Worm (Caenorhabditis elegans) whole organism, young adult: ENCODE results near the gene dpm-3.

Experiments used
- B0019.2 ChIP-seq: fragments of 200-800 bp; sonication (Bioruptor generic); conservative IDR thresholded peaks from 2 replicates; pipeline ENCODE4 v1.3.6; 2022; ENCODE audit warnings: missing genetic modification reagents, missing genetic modification characterization, missing compliant biosample characterization
- B0035.1 ChIP-seq: sonication (generic microtip); optimal IDR thresholded peaks from 2 replicates; lab custom pipeline; 2016; ENCODE audit warnings: missing genetic modification characterization, mild to moderate bottlenecking, missing compliant biosample characterization, missing genotype, missing genetic modification reagents
- B0336.3 ChIP-seq: fragments of 200-800 bp; sonication (Bioruptor generic); IDR thresholded peaks from 2 replicates; pipeline ENCODE4 v1.3.6; 2022; ENCODE audit warnings: missing genetic modification characterization, missing compliant biosample characterization
- C17E4.6 ChIP-seq: fragments of 200-800 bp; sonication (Bioruptor generic); IDR thresholded peaks from 2 replicates; pipeline ENCODE4 v1.3.6; 2022; ENCODE audit warnings: missing genetic modification reagents, missing genetic modification characterization, missing compliant biosample characterization
- F10E7.11 ChIP-seq: sonication (generic microtip); optimal IDR thresholded peaks from 2 replicates; lab custom pipeline; 2017; ENCODE audit warnings: mild to moderate bottlenecking, missing genetic modification characterization, moderate library complexity, missing compliant biosample characterization
- F39B2.1 ChIP-seq: fragments of 200-800 bp; sonication (Bioruptor generic); IDR thresholded peaks from 2 replicates; pipeline ENCODE4 v1.3.6; 2022; ENCODE audit warnings: missing genetic modification reagents, missing genetic modification characterization, missing compliant biosample characterization
- F57C9.4 ChIP-seq: sonication (generic microtip); optimal IDR thresholded peaks from 2 replicates; lab custom pipeline; 2017; ENCODE audit warnings: mild to moderate bottlenecking, missing genetic modification characterization, missing compliant biosample characterization
- K11D2.4 ChIP-seq: fragments of 200-800 bp; sonication (Bioruptor generic); IDR thresholded peaks from 2 replicates; pipeline ENCODE4 v1.3.6; 2022; ENCODE audit warnings: missing genetic modification reagents, missing genetic modification characterization, missing compliant biosample characterization
- Y53F4B.3 ChIP-seq: fragments of 200-800 bp; sonication (Bioruptor generic); IDR thresholded peaks from 2 replicates; pipeline ENCODE4 v1.3.6; 2022; ENCODE audit warnings: missing genetic modification reagents, missing genetic modification characterization, missing compliant biosample characterization
- ama-1 ChIP-seq, 3 experiments: fragments of 150-350 bp in 1 of 3; sonication (generic microtip) in 2 of 3; optimal IDR thresholded peaks; 2 replicates each; lab custom pipeline; 2014 to 2018; ENCODE audit warnings: missing biosample characterization in 2 of 3, missing genetic modification characterization in 2 of 3, missing genetic modification reagents in 2 of 3
- ccch-3 ChIP-seq: fragments of 200-800 bp; sonication (Bioruptor generic); optimal IDR thresholded peaks from 2 replicates; lab custom pipeline; 2018; ENCODE audit warnings: mild to moderate bottlenecking, missing genetic modification characterization, missing compliant biosample characterization
- ceh-27 ChIP-seq: fragments of 200-800 bp; sonication (Bioruptor generic); optimal IDR thresholded peaks from 2 replicates; lab custom pipeline; 2018; ENCODE audit warnings: mild to moderate bottlenecking, missing genetic modification characterization, moderate library complexity, missing compliant biosample characterization
- ceh-40 ChIP-seq: fragments of 200-800 bp; sonication (Bioruptor generic); IDR thresholded peaks from 2 replicates; pipeline ENCODE4 v1.3.6; 2022; ENCODE audit warnings: missing genetic modification characterization, missing compliant biosample characterization
- die-1 ChIP-seq: sonication (generic microtip); optimal IDR thresholded peaks from 2 replicates; lab custom pipeline; 2016; ENCODE audit warnings: missing genotype, mild to moderate bottlenecking, missing genetic modification characterization, missing compliant biosample characterization
- dox-1 ChIP-seq: fragments of 200-800 bp; sonication (Bioruptor generic); IDR thresholded peaks from 2 replicates; pipeline ENCODE4 v1.3.6; 2022; ENCODE audit warnings: missing genetic modification reagents, missing genetic modification characterization, missing compliant biosample characterization
- dpl-1 ChIP-seq: fragments of 150-350 bp; optimal IDR thresholded peaks from 2 replicates; lab custom pipeline; 2014; ENCODE audit warnings: missing biosample characterization, missing genetic modification reagents, missing genetic modification characterization
- efl-1 ChIP-seq: fragments of 150-350 bp; optimal IDR thresholded peaks from 2 replicates; lab custom pipeline; 2014; ENCODE audit warnings: missing biosample characterization, missing genetic modification reagents, missing genetic modification characterization
- egl-44 ChIP-seq: fragments of 200-800 bp; sonication (Bioruptor generic); IDR thresholded peaks from 2 replicates; pipeline ENCODE4 v1.3.6; 2022; ENCODE audit warnings: missing genetic modification reagents, missing genetic modification characterization, missing compliant biosample characterization
- egrh-3 ChIP-seq: fragments of 200-800 bp; sonication (Bioruptor generic); IDR thresholded peaks from 2 replicates; pipeline ENCODE4 v1.3.6; 2022; ENCODE audit warnings: missing genetic modification reagents, missing genetic modification characterization, missing compliant biosample characterization
- ekl-4 ChIP-seq: fragments of 200-800 bp; sonication (Bioruptor generic); IDR thresholded peaks from 2 replicates; pipeline ENCODE4 v1.3.6; 2022; ENCODE audit warnings: missing genetic modification reagents, missing genetic modification characterization, missing compliant biosample characterization
- ets-4 ChIP-seq: fragments of 200-800 bp; sonication (Bioruptor generic); optimal IDR thresholded peaks from 2 replicates; lab custom pipeline; 2018; ENCODE audit warnings: mild to moderate bottlenecking, missing genetic modification characterization, missing compliant biosample characterization
- fkh-3 ChIP-seq: sonication (generic microtip); optimal IDR thresholded peaks from 2 replicates; lab custom pipeline; 2016; ENCODE audit warnings: mild to moderate bottlenecking, missing genetic modification characterization, missing compliant biosample characterization
- hmg-20 ChIP-seq: fragments of 200-800 bp; sonication (Bioruptor generic); IDR thresholded peaks from 2 replicates; pipeline ENCODE4 v1.3.6; 2022; ENCODE audit warnings: missing genetic modification reagents, missing genetic modification characterization, missing compliant biosample characterization
- let-607 ChIP-seq, 2 experiments: fragments of 200-800 bp in 1 of 2; sonication (Bioruptor generic) in 1 of 2; sonication (generic microtip) in 1 of 2; optimal IDR thresholded peaks; 2 replicates each; lab custom pipeline; 2016 to 2018; ENCODE audit warnings: mild to moderate bottlenecking in 2 of 2, missing compliant biosample characterization in 2 of 2, missing genetic modification characterization in 2 of 2, moderate library complexity in 2 of 2, missing genotype in 1 of 2
- lin-54 ChIP-seq: fragments of 200-800 bp; sonication (Bioruptor generic); optimal IDR thresholded peaks from 2 replicates; lab custom pipeline; 2018; ENCODE audit warnings: mild to moderate bottlenecking, missing genetic modification characterization, missing compliant biosample characterization
- lir-1 ChIP-seq: fragments of 200-800 bp; sonication (Bioruptor generic); conservative IDR thresholded peaks from 2 replicates; pipeline ENCODE4 v1.3.6; 2022; ENCODE audit warnings: missing genetic modification reagents, missing genetic modification characterization, missing compliant biosample characterization
- lsl-1 ChIP-seq: fragments of 200-800 bp; sonication (Bioruptor generic); optimal IDR thresholded peaks from 2 replicates; lab custom pipeline; 2018; ENCODE audit warnings: mild to moderate bottlenecking, missing genetic modification characterization, moderate library complexity, missing compliant biosample characterization
- madf-3 ChIP-seq: fragments of 200-800 bp; sonication (Bioruptor generic); IDR thresholded peaks from 2 replicates; pipeline ENCODE4 v1.3.6; 2022; ENCODE audit warnings: missing genetic modification reagents, missing genetic modification characterization, missing compliant biosample characterization
- madf-8 ChIP-seq: fragments of 200-800 bp; sonication (Bioruptor generic); conservative IDR thresholded peaks from 2 replicates; pipeline ENCODE4 v1.3.6; 2022; ENCODE audit warnings: missing genetic modification reagents, missing genetic modification characterization, missing compliant biosample characterization
- nfya-1 ChIP-seq: sonication (generic microtip); optimal IDR thresholded peaks from 2 replicates; lab custom pipeline; 2017; ENCODE audit warnings: antibody characterized with exemption, missing compliant biosample characterization, missing genetic modification characterization, borderline replicate concordance; ENCODE audit not compliant: insufficient read depth
- nfya-2 ChIP-seq: fragments of 200-800 bp; sonication (Bioruptor generic); IDR thresholded peaks from 2 replicates; pipeline ENCODE4 v1.3.6; 2022; ENCODE audit warnings: missing genetic modification reagents, missing genetic modification characterization, missing compliant biosample characterization
- nhr-27 ChIP-seq: fragments of 200-800 bp; sonication (Bioruptor generic); optimal IDR thresholded peaks from 2 replicates; lab custom pipeline; 2018; ENCODE audit warnings: mild to moderate bottlenecking, missing genetic modification characterization, moderate library complexity, missing compliant biosample characterization
- rcor-1 ChIP-seq: fragments of 200-800 bp; sonication (Bioruptor generic); IDR thresholded peaks from 2 replicates; pipeline ENCODE4 v1.3.6; 2022; ENCODE audit warnings: missing genetic modification reagents, missing genetic modification characterization, missing compliant biosample characterization
- rec-8 ChIP-seq, 2 experiments: sonication (generic microtip); optimal IDR thresholded peaks; 2 replicates each; lab custom pipeline; 2016; ENCODE audit warnings: mild to moderate bottlenecking in 2 of 2, missing genetic modification characterization in 2 of 2, missing genetic modification reagents in 2 of 2, missing genotype in 2 of 2, missing biosample characterization in 1 of 2, missing compliant biosample characterization in 1 of 2, moderate library complexity in 1 of 2
- repo-1 ChIP-seq: sonication (generic microtip); optimal IDR thresholded peaks from 2 replicates; lab custom pipeline; 2017; ENCODE audit warnings: mild to moderate bottlenecking, missing genetic modification characterization, missing compliant biosample characterization
- rpc-1 ChIP-seq, 2 experiments: fragments of 150-350 bp in 1 of 2; sonication (generic microtip) in 1 of 2; optimal IDR thresholded peaks; 2 replicates each; lab custom pipeline; 2014 to 2018; ENCODE audit warnings: missing biosample characterization in 1 of 2, missing genetic modification characterization in 1 of 2, missing genetic modification reagents in 1 of 2, missing genotype in 1 of 2
- sdz-38 ChIP-seq: sonication (generic microtip); optimal IDR thresholded peaks from 2 replicates; lab custom pipeline; 2016; ENCODE audit warnings: missing genotype, missing genetic modification characterization, missing compliant biosample characterization
- snpc-4 ChIP-seq, 5 experiments: fragments of 150-350 bp in 1 of 5; sonication (generic microtip) in 4 of 5; optimal IDR thresholded peaks; 2 replicates each; lab custom pipeline; 2014 to 2018; ENCODE audit warnings: missing genetic modification characterization in 5 of 5, missing biosample characterization in 3 of 5, antibody characterized with exemption in 2 of 5, mild to moderate bottlenecking in 2 of 5, missing compliant biosample characterization in 2 of 5, missing genotype in 2 of 5, moderate library complexity in 2 of 5, missing genetic modification reagents in 1 of 5
- tbx-9 ChIP-seq: sonication (generic microtip); optimal IDR thresholded peaks from 2 replicates; lab custom pipeline; 2016; ENCODE audit warnings: borderline replicate concordance, missing genetic modification characterization, inconsistent platforms, missing compliant biosample characterization
- unc-62 ChIP-seq: fragments of 150-350 bp; optimal IDR thresholded peaks from 2 replicates; lab custom pipeline; 2014; ENCODE audit warnings: missing biosample characterization, missing genetic modification reagents, missing genetic modification characterization
- zfh-2 ChIP-seq: fragments of 200-800 bp; sonication (Bioruptor generic); conservative IDR thresholded peaks from 2 replicates; pipeline ENCODE4 v1.3.6; 2022; ENCODE audit warnings: missing genetic modification reagents, missing genetic modification characterization, missing compliant biosample characterization
- zim-3 ChIP-seq: sonication (generic microtip); optimal IDR thresholded peaks from 2 replicates; lab custom pipeline; 2017; ENCODE audit warnings: mild to moderate bottlenecking, missing genetic modification characterization, moderate library complexity, missing compliant biosample characterization
- ztf-22 ChIP-seq: fragments of 200-800 bp; sonication (Bioruptor generic); optimal IDR thresholded peaks from 2 replicates; lab custom pipeline; 2018; ENCODE audit warnings: mild to moderate bottlenecking, missing genetic modification characterization, moderate library complexity, missing compliant biosample characterization

dpm-3 gene

DNA sequence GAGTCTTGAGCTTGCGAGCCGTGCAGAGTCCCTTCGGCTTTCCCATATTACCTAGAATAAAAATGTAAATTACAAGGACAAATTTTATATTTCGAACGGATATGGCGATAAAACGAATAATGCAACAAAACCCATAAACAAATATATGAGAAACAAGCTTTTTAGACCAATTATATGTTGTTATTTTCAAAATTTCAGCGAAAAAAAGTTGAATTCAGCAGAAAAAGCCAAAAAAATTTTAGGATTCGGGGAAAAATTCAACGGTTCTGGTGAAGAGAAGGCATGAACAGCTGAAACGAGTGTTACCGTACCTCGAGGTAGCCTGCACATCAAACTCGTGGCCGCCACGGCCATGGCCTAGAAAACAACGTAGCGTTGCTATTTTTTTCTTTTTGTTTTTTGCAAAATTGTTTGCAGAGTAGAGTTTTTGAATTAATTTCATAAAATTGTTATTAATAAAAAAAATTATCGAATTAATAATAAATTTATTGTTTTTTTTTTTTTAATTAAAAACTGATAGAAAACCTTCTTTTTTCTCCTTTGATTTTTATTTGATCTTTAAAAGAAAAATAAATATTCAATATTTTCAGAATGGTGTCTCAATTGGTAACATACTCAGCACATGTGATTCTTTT is at the start of gene dpm-3, which contains the start of gene rps-23 (continued):
- TF ChIP-seq sdz-38 (no peak), nfya-1 (tag; lab: Kevin White, UChicago) (no peak), ztf-22 (GFP tag; lab: Kevin White, UChicago) (no peak), B0336.3 (GFP tag; lab: Robert Waterston, UW) (peak; percentile 60; the same call in 1 of the 2 replicates), F57C9.4 (tag; lab: Kevin White, UChicago) (no peak), B0035.1 (peak; percentile 40), tbx-9 (tag; lab: Kevin White, UChicago) (no peak), ceh-40 (peak; percentile 86), dpl-1 (GFP tag; lab: Kevin White, UChicago) (peak; percentile 46), ccch-3 (GFP tag; lab: Kevin White, UChicago) (peak; percentile 95), rcor-1 (peak; percentile 90), zfh-2 (peak; percentile 58; the same call in 1 of the 2 replicates), rpc-1 (optimal IDR thresholded peaks at IDR 0.05; lab: Kevin White, UChicago) (peak; percentile 15), rpc-1 (tag; optimal IDR thresholded peaks at IDR 0.05; lab: Kevin White, UChicago) (peak; percentile 6), ceh-27 (GFP tag; lab: Kevin White, UChicago) (peak; percentile 97), F10E7.11 (tag; lab: Kevin White, UChicago) (no peak), nhr-27 (no peak), B0019.2 (GFP tag; lab: Robert Waterston, UW) (peak; percentile 96), K11D2.4 (peak; percentile 88), egl-44 (peak; percentile 82), dox-1 (peak; percentile 97), fkh-3 (tag; lab: Kevin White, UChicago) (no peak), die-1 (tag; lab: Kevin White, UChicago) (no peak), hmg-20 (GFP tag; lab: Robert Waterston, UW) (0 out of 2 replicates have a peak, but pooled peaks have one; percentile 59), ets-4 (no peak), rec-8 (tag; optimal IDR thresholded peaks at IDR 0.05; lab: Kevin White, UChicago) (peak; percentile 68 to 85), zim-3 (tag; lab: Kevin White, UChicago) (peak; percentile 68), egrh-3 (GFP tag; lab: Robert Waterston, UW) (peak; percentile 85), let-607 (tag; optimal IDR thresholded peaks at IDR 0.05; lab: Kevin White, UChicago) (peak; percentile 55 to 90), C17E4.6 (GFP tag; lab: Robert Waterston, UW) (peak; percentile 75; the same call in 1 of the 2 replicates), efl-1 (GFP tag; lab: Kevin White, UChicago) (peak; percentile 60), F39B2.1 (GFP tag; lab: Robert Waterston, UW) (peak; percentile 81; the same call in 1 of the 2 replicates)

DNA sequence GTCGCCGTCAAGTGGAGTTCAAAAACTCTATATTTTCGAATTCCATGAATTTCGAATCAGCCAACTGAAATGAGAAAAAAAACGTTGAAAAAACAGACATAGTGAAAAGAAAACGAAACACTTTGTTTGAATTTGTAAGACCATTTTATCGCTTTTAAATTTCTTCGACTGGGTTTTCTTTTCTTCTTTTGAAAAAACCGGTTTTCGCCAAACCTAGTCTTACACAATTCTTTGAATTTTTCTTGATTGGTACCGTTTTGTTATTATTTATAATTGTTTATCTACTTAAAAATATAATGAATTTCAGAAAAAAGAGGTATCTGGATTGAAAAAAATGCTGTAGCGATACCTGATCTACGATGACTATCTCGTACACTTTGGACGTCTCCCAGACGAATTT is 41.7 kb upstream of the dpm-3 start, which contains the start of gene best-22:
Gene best-22 (plus strand): TSS at position 301 of the 400 bp plus-strand sequence.
- TF ChIP-seq lin-54 (GFP tag; lab: Kevin White, UChicago) (no peak), nhr-27 (no peak), unc-62 (GFP tag; lab: Kevin White, UChicago) (no peak), madf-3 (GFP tag; lab: Robert Waterston, UW) (no peak), madf-8 (GFP tag; lab: Robert Waterston, UW) (no peak), lir-1 (no peak), ama-1 (optimal IDR thresholded peaks at IDR 0.05; lab: Kevin White, UChicago) (no peak), ama-1 (GFP tag; optimal IDR thresholded peaks at IDR 0.05; lab: Kevin White, UChicago) (no peak), C17E4.6 (GFP tag; lab: Robert Waterston, UW) (no peak), lsl-1 (GFP tag; lab: Kevin White, UChicago) (no peak), ekl-4 (GFP tag; lab: Robert Waterston, UW) (no peak), Y53F4B.3 (no peak), snpc-4 (GFP tag; optimal IDR thresholded peaks at IDR 0.05; lab: Kevin White, UChicago) (no peak), snpc-4 (tag; optimal IDR thresholded peaks at IDR 0.05; lab: Kevin White, UChicago) (no peak), nfya-2 (GFP tag; lab: Robert Waterston, UW) (no peak), repo-1 (no peak), ceh-27 (GFP tag; lab: Kevin White, UChicago) (no peak)
